Fruit fly (Drosophila melanogaster): ENCODE results near the gene kek4.
A peak's percentile ranks its signal among the peaks of the same experiment; 100 is the strongest.

The kek4 gene

DNA sequence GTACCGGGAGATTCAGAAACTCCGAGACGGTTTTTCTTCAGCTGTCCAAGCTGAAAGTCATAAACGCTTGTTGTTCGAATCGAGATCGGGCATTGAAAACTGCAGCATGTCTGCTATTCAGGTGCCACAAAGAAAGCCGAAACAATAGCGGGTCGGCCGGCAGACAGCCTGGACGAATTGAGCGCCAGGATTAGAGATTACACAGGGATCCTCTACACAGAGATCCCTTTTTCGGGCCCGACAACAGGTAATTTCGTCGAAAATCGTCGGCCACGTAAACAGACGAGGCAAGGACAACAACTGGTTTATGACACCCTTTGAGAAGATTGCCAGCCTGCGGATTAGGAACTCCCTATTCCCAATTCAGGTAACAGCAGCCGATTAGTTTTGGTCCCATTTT lies 12.1 kb upstream of the kek4 start, which contains the start of gene CG16813:
Gene CG16813, plus strand, starts transcription at position 288 of the 400 bp plus-strand sequence.
- TF ChIP-seq CG8119 (GFP tag; IDR thresholded peaks at IDR 0.05), result no peak
- no peak for TF ChIP-seq Hr38 (GFP tag; optimal IDR thresholded peaks at IDR 0.05)
- no peak for TF ChIP-seq Eip93F (GFP tag; optimal IDR thresholded peaks at IDR 0.05)
- TF ChIP-seq CG1621 (tag; optimal IDR thresholded peaks at IDR 0.05), result no peak
- TF ChIP-seq CG8319 (GFP tag; optimal IDR thresholded peaks at IDR 0.05), result no peak
- no peak for TF ChIP-seq pdm3 (GFP tag; optimal IDR thresholded peaks at IDR 0.05)
- TF ChIP-seq Gug (GFP tag; IDR thresholded peaks at IDR 0.05), result no peak
- TF ChIP-seq topi (GFP tag; optimal IDR thresholded peaks at IDR 0.05), result no peak
- no peak for TF ChIP-seq CG6163 (GFP tag; IDR thresholded peaks at IDR 0.05)
- TF ChIP-seq dac (GFP tag; optimal IDR thresholded peaks at IDR 0.05), result no peak
- TF ChIP-seq CG32006 (GFP tag; optimal IDR thresholded peaks at IDR 0.05), result no peak
- no peak for TF ChIP-seq CG6276 (GFP tag; optimal IDR thresholded peaks at IDR 0.05)
- TF ChIP-seq CG15336 (GFP tag; IDR thresholded peaks at IDR 0.05), result no peak

dm6 chr2L:13225225-13225840 lies 10.2 kb upstream of the kek4 start, which contains the start of gene CG15480:
Gene CG15480 (minus strand): TSS chr2L:13225275.
- TF ChIP-seq CG6276 (GFP tag; optimal IDR thresholded peaks at IDR 0.05) (no peak), CG6163 (GFP tag; IDR thresholded peaks at IDR 0.05) (no peak)

- TF ChIP-seq cyc (GFP tag; optimal IDR thresholded peaks at IDR 0.05) (peak; percentile 49), CG16779 (tag; optimal IDR thresholded peaks at IDR 0.05) (no peak), Sox15 (GFP tag; optimal IDR thresholded peaks at IDR 0.05) (peak; percentile 29), CG3919 (GFP tag; optimal IDR thresholded peaks at IDR 0.05) (no peak), Gug (GFP tag; IDR thresholded peaks at IDR 0.05) (peak; percentile 35; the same call in 1 of the 2 replicates), CG8119 (GFP tag; IDR thresholded peaks at IDR 0.05) (peak; percentile 43; the same call in 1 of the 3 replicates), CG34406 (GFP tag; optimal IDR thresholded peaks at IDR 0.05) (peak; percentile 48), eg (GFP tag; IDR thresholded peaks at IDR 0.05) (peak; percentile 66), Ets21C (GFP tag; optimal IDR thresholded peaks at IDR 0.05) (peak; percentile 37), dsx (GFP tag; optimal IDR thresholded peaks at IDR 0.05; ENCODE audit: poor library complexity, severe bottlenecking) (no peak), dac (GFP tag; optimal IDR thresholded peaks at IDR 0.05) (no peak), CG10631 (GFP tag; optimal IDR thresholded peaks at IDR 0.05) (peak; percentile 75), Hr39 (GFP tag; optimal IDR thresholded peaks at IDR 0.05) (peak; percentile 44), esn (GFP tag; optimal IDR thresholded peaks at IDR 0.05) (peak; percentile 70), Blimp-1 (GFP tag; optimal IDR thresholded peaks at IDR 0.05) (no peak), CG31627 (GFP tag; optimal IDR thresholded peaks at IDR 0.05) (peak; percentile 51), CG6792 (GFP tag; optimal IDR thresholded peaks at IDR 0.05) (peak; percentile 36), fkh (GFP tag; optimal IDR thresholded peaks at IDR 0.05) (peak; percentile 78), CG8632 (GFP tag; optimal IDR thresholded peaks at IDR 0.05) (peak; percentile 41), CG15336 (GFP tag; IDR thresholded peaks at IDR 0.05) (peak; percentile 60; the same call in 1 of the 2 replicates), pdm3 (GFP tag; optimal IDR thresholded peaks at IDR 0.05) (no peak)
Measured at dm6 chr2L:13222225-13222648, 7.1 kb upstream of the kek4 start, which contains the start of the genes Ski6 and CG16812. Gene Ski6 (minus strand): TSS chr2L:13222429. Gene CG16812 (plus strand): TSS chr2L:13222587.

- TF ChIP-seq CG31627 (GFP tag; optimal IDR thresholded peaks at IDR 0.05), result peak; percentile 13
- TF ChIP-seq CG11762 (GFP tag; optimal IDR thresholded peaks at IDR 0.05; ENCODE audit: insufficient read depth), result no peak
- no peak for TF ChIP-seq CG8119 (GFP tag; IDR thresholded peaks at IDR 0.05)
- peak; percentile 80 for TF ChIP-seq svp (GFP tag)
- TF ChIP-seq esn (GFP tag; optimal IDR thresholded peaks at IDR 0.05), result peak; percentile 47
- peak; percentile 6 for TF ChIP-seq lz (GFP tag; optimal IDR thresholded peaks at IDR 0.05)
- peak; percentile 36 for TF ChIP-seq Eip78C (GFP tag)
- peak; percentile 85 for TF ChIP-seq fkh (GFP tag; optimal IDR thresholded peaks at IDR 0.05)
- peak; percentile 65 for TF ChIP-seq Sox14 (GFP tag; optimal IDR thresholded peaks at IDR 0.05)
- TF ChIP-seq CG3032 (tag; optimal IDR thresholded peaks at IDR 0.05), result peak; percentile 21
- TF ChIP-seq topi (GFP tag; optimal IDR thresholded peaks at IDR 0.05), result peak; percentile 46
- no peak for TF ChIP-seq net (GFP tag; optimal IDR thresholded peaks at IDR 0.05)
- no peak for TF ChIP-seq CG6276 (GFP tag; optimal IDR thresholded peaks at IDR 0.05)
- no peak for TF ChIP-seq cyc (GFP tag; optimal IDR thresholded peaks at IDR 0.05)
Measured at dm6 chr2L:13219281-13220092, 4.3 kb upstream of the kek4 start, which contains the start of the genes CG9426 and mRF1. Gene CG9426 (minus strand): TSS chr2L:13219923. Gene mRF1 (plus strand): TSS chr2L:13219979.

Measured in whole organism, prepupa.